Fruit fly (Drosophila melanogaster) S2 (cell line): ENCODE results near the gene CG3982.

ENCODE experiments used
- CG8478 ChIP-seq: fragments of >200 bp; optimal IDR thresholded peaks from 2 replicates; lab custom pipeline; 2018
- CTCF ChIP-seq, 2 experiments: fragments of >200 bp; optimal IDR thresholded peaks; 2 replicates each; lab custom pipeline; 2018

CG3982 gene

dm6 chr3L:9417288-9417687 lies at the start of gene CG3982:
CG3982 (minus strand) TSS chr3L:9417388.
- TF ChIP-seq CTCF (optimal IDR thresholded peaks at IDR 0.05; lab: Kevin White, UChicago) (no peak), CG8478 (no peak)

- TF ChIP-seq CTCF (optimal IDR thresholded peaks at IDR 0.05; lab: Kevin White, UChicago) (no peak), CG8478 (no peak)
These were observed 49.4 kb upstream of the CG3982 start for dm6 chr3L:9466595-9466994.

- TF ChIP-seq CTCF (optimal IDR thresholded peaks at IDR 0.05; lab: Kevin White, UChicago), result no peak
- no peak for TF ChIP-seq CG8478
These were observed 48.6 kb upstream of the CG3982 start for dm6 chr3L:9465652-9466244.

- TF ChIP-seq CTCF (optimal IDR thresholded peaks at IDR 0.05; lab: Kevin White, UChicago), result no peak
- TF ChIP-seq CG8478, result no peak
These were observed 45.6 kb upstream of the CG3982 start for dm6 chr3L:9462794-9463193.

- TF ChIP-seq CTCF (optimal IDR thresholded peaks at IDR 0.05; lab: Kevin White, UChicago), result no peak
- no peak for TF ChIP-seq CG8478
These were observed 45.1 kb upstream of the CG3982 start for dm6 chr3L:9462247-9462769.

- TF ChIP-seq CG8478 (no peak), CTCF (optimal IDR thresholded peaks at IDR 0.05; lab: Kevin White, UChicago) (no peak)
These were observed 44.6 kb upstream of the CG3982 start for dm6 chr3L:9461670-9462246.

- TF ChIP-seq CG8478, result no peak
- peak in 1 of 2 experiments; percentile 20 for TF ChIP-seq CTCF (optimal IDR thresholded peaks at IDR 0.05; lab: Kevin White, UChicago)
These were observed 43.7 kb upstream of the CG3982 start, which contains the start of the genes CG3434 and CG44838 for dm6 chr3L:9460775-9461491. CG3434 (minus strand) TSS chr3L:9460799. CG44838 (plus strand) TSS chr3L:9461050.

dm6 chr3L:9457619-9458092 lies 40.5 kb upstream of the CG3982 start, which contains the start of gene CG3437:
CG3437 (minus strand) TSS chr3L:9457669.
- TF ChIP-seq CG8478 (no peak), CTCF (optimal IDR thresholded peaks at IDR 0.05; lab: Kevin White, UChicago) (no peak)

- no peak for TF ChIP-seq CTCF (optimal IDR thresholded peaks at IDR 0.05; lab: Kevin White, UChicago)
- no peak for TF ChIP-seq CG8478
These were observed 39.2 kb upstream of the CG3982 start for dm6 chr3L:9456389-9456788.

dm6 chr3L:9455819-9456388 lies 38.7 kb upstream of the CG3982 start, which contains the start of the genes phol and CG3552:
phol (minus strand) TSS chr3L:9456281.
CG3552 (plus strand) TSS chr3L:9456318.
- TF ChIP-seq CTCF (optimal IDR thresholded peaks at IDR 0.05; lab: Kevin White, UChicago) (peak in 1 of 2 experiments; percentile 23), CG8478 (no peak)

dm6 chr3L:9452422-9452821 lies 35.2 kb upstream of the CG3982 start:
- TF ChIP-seq CG8478 (no peak), CTCF (optimal IDR thresholded peaks at IDR 0.05; lab: Kevin White, UChicago) (no peak)

- TF ChIP-seq CTCF (optimal IDR thresholded peaks at IDR 0.05; lab: Kevin White, UChicago) (no peak), CG8478 (no peak)
These were observed 34.4 kb upstream of the CG3982 start, which contains the start of the genes CG3448 and ghi for dm6 chr3L:9451522-9452118. CG3448 (minus strand) TSS chr3L:9451572. ghi (plus strand) TSS chr3L:9451876.

- no peak for TF ChIP-seq CTCF (optimal IDR thresholded peaks at IDR 0.05; lab: Kevin White, UChicago)
These were observed 30.1 kb upstream of the CG3982 start for dm6 chr3L:9447239-9447777.

dm6 chr3L:9446731-9447238 lies 29.6 kb upstream of the CG3982 start, which contains the start of gene CG3529:
CG3529 (plus strand) TSS chr3L:9446864.
- TF ChIP-seq CG8478, result no peak
- TF ChIP-seq CTCF (optimal IDR thresholded peaks at IDR 0.05; lab: Kevin White, UChicago), result no peak
